Worm (Caenorhabditis elegans) whole organism, late embryonic: ENCODE data around the gene dex-1.

Source experiments
- ama-1 ChIP-seq: fragments of 150-350 bp; optimal IDR thresholded peaks from 2 replicates; lab custom pipeline; 2014
- dmd-4 ChIP-seq: sonication (generic microtip); optimal IDR thresholded peaks from 2 replicates; lab custom pipeline; 2016; ENCODE audit warnings: borderline replicate concordance, missing genetic modification characterization, missing compliant biosample characterization
- hlh-6 ChIP-seq: sonication (generic microtip); optimal IDR thresholded peaks from 2 replicates; lab custom pipeline; 2016; ENCODE audit warnings: missing genotype, missing genetic modification characterization, missing compliant biosample characterization
- hlh-8 ChIP-seq: sonication (generic microtip); optimal IDR thresholded peaks from 2 replicates; lab custom pipeline; 2016; ENCODE audit warnings: missing genotype, missing genetic modification characterization, missing compliant biosample characterization
- madf-2 ChIP-seq: sonication (generic microtip); optimal IDR thresholded peaks from 2 replicates; lab custom pipeline; 2017; ENCODE audit warnings: missing genetic modification characterization, missing compliant biosample characterization
- pqm-1 ChIP-seq: sonication (generic microtip); optimal IDR thresholded peaks from 2 replicates; lab custom pipeline; 2016; ENCODE audit warnings: missing genetic modification characterization, missing compliant biosample characterization
- tbx-7 ChIP-seq: sonication (generic microtip); optimal IDR thresholded peaks from 2 replicates; lab custom pipeline; 2016; ENCODE audit warnings: missing genotype, missing genetic modification characterization, missing compliant biosample characterization
- ttx-3 ChIP-seq: sonication (generic microtip); optimal IDR thresholded peaks from 2 replicates; lab custom pipeline; 2016; ENCODE audit warnings: missing genetic modification reagents, missing genetic modification characterization, missing compliant biosample characterization

- TF ChIP-seq hlh-8 (tag; lab: Kevin White, UChicago) (no peak), hlh-6 (tag; lab: Kevin White, UChicago) (no peak), pqm-1 (tag; lab: Kevin White, UChicago) (no peak), madf-2 (tag; lab: Kevin White, UChicago) (no peak), ama-1 (lab: Kevin White, UChicago) (no peak), tbx-7 (no peak), ttx-3 (no peak), dmd-4 (tag; lab: Kevin White, UChicago) (no peak)
These were observed 17.1 kb downstream of the dex-1 start, which contains the start of gene D1044.6 for ce11 chrIII:5543050-5543449.
